Worm (Caenorhabditis elegans) whole organism, L2 larva: ENCODE measurements around the gene ZC13.1.

ENCODE experiments used
- C34F6.9 ChIP-seq: fragments of 150-350 bp; optimal IDR thresholded peaks from 2 replicates; lab custom pipeline; 2014; ENCODE audit warnings: missing biosample characterization, missing genetic modification characterization
- F13H6.1 ChIP-seq: sonication (generic microtip); optimal IDR thresholded peaks from 2 replicates; lab custom pipeline; 2016; ENCODE audit warnings: missing genetic modification characterization, missing compliant biosample characterization
- Y55F3AM.14 ChIP-seq: fragments of 200-800 bp; sonication (Bioruptor generic); optimal IDR thresholded peaks from 2 replicates; lab custom pipeline; 2018; ENCODE audit warnings: mild to moderate bottlenecking, missing genetic modification characterization, missing compliant biosample characterization
- ZK546.5 ChIP-seq: sonication (generic microtip); optimal IDR thresholded peaks from 2 replicates; lab custom pipeline; 2017; ENCODE audit warnings: missing biosample characterization, missing genetic modification characterization
- alr-1 ChIP-seq: fragments of 150-350 bp; optimal IDR thresholded peaks from 2 replicates; lab custom pipeline; 2014; ENCODE audit warnings: missing biosample characterization, missing genetic modification characterization
- aly-2 ChIP-seq: fragments of 150-350 bp; optimal IDR thresholded peaks from 2 replicates; lab custom pipeline; 2014; ENCODE audit warnings: missing biosample characterization, missing genetic modification characterization
- ama-1 ChIP-seq: fragments of 150-350 bp; optimal IDR thresholded peaks from 2 replicates; lab custom pipeline; 2018; ENCODE audit warnings: inconsistent platforms
- blmp-1 ChIP-seq: sonication (generic microtip); optimal IDR thresholded peaks from 2 replicates; lab custom pipeline; 2017; ENCODE audit warnings: missing genetic modification characterization, mild to moderate bottlenecking, missing compliant biosample characterization, antibody characterized with exemption, moderate library complexity; ENCODE audit not compliant: insufficient read depth
- ceh-16 ChIP-seq: fragments of 150-350 bp; optimal IDR thresholded peaks from 2 replicates; lab custom pipeline; 2014; ENCODE audit warnings: missing biosample characterization, missing genetic modification characterization
- ceh-82 ChIP-seq: fragments of 150-350 bp; optimal IDR thresholded peaks from 2 replicates; lab custom pipeline; 2014; ENCODE audit warnings: missing biosample characterization, missing genetic modification characterization
- crh-2 ChIP-seq: sonication (generic microtip); optimal IDR thresholded peaks from 2 replicates; lab custom pipeline; 2017; ENCODE audit warnings: missing biosample characterization, missing genetic modification characterization
- dmd-4 ChIP-seq: sonication (generic microtip); optimal IDR thresholded peaks from 2 replicates; lab custom pipeline; 2017; ENCODE audit warnings: missing biosample characterization, missing genetic modification characterization
- elt-1 ChIP-seq: fragments of 150-350 bp; optimal IDR thresholded peaks from 2 replicates; lab custom pipeline; 2014; ENCODE audit warnings: missing biosample characterization, missing genetic modification characterization
- elt-3 ChIP-seq: sonication (generic microtip); optimal IDR thresholded peaks from 2 replicates; lab custom pipeline; 2017; ENCODE audit warnings: missing biosample characterization, missing genetic modification characterization
- fos-1 ChIP-seq: fragments of 150-350 bp; optimal IDR thresholded peaks from 2 replicates; lab custom pipeline; 2014; ENCODE audit warnings: missing biosample characterization, missing genetic modification characterization
- gmeb-1 ChIP-seq: fragments of 150-350 bp; optimal IDR thresholded peaks from 2 replicates; lab custom pipeline; 2014; ENCODE audit warnings: missing biosample characterization, missing genetic modification characterization
- lin-11 ChIP-seq: fragments of 150-350 bp; sonication (generic microtip); optimal IDR thresholded peaks from 2 replicates; lab custom pipeline; 2014; ENCODE audit warnings: missing biosample characterization, missing genetic modification characterization, inconsistent platforms, mixed read lengths
- lin-13 ChIP-seq: fragments of 150-350 bp; optimal IDR thresholded peaks from 2 replicates; lab custom pipeline; 2014; ENCODE audit warnings: missing biosample characterization, missing genetic modification reagents, missing genetic modification characterization
- lin-39 ChIP-seq: fragments of 150-350 bp; optimal IDR thresholded peaks from 2 replicates; lab custom pipeline; 2014; ENCODE audit warnings: missing biosample characterization, missing genetic modification reagents, missing genetic modification characterization
- lsy-2 ChIP-seq, 2 experiments: fragments of 150-350 bp in 1 of 2; sonication (generic microtip) in 1 of 2; optimal IDR thresholded peaks; 2 replicates each; lab custom pipeline; 2014 to 2017; ENCODE audit warnings: missing biosample characterization in 2 of 2, missing genetic modification characterization in 2 of 2
- mab-5 ChIP-seq: fragments of 150-350 bp; optimal IDR thresholded peaks from 2 replicates; lab custom pipeline; 2014; ENCODE audit warnings: missing biosample characterization, missing genetic modification characterization
- mdl-1 ChIP-seq, 2 experiments: fragments of 150-350 bp in 1 of 2; sonication (generic microtip) in 1 of 2; optimal IDR thresholded peaks; 2 replicates each; lab custom pipeline; 2017; ENCODE audit warnings: missing biosample characterization in 2 of 2, missing genetic modification characterization in 2 of 2
- nhr-10 ChIP-seq: sonication (generic microtip); optimal IDR thresholded peaks from 2 replicates; lab custom pipeline; 2017; ENCODE audit warnings: missing biosample characterization, missing genetic modification characterization
- nhr-11 ChIP-seq: fragments of 150-350 bp; optimal IDR thresholded peaks from 2 replicates; lab custom pipeline; 2014; ENCODE audit warnings: missing biosample characterization, missing genetic modification characterization
- nhr-12 ChIP-seq: fragments of 150-350 bp; optimal IDR thresholded peaks from 2 replicates; lab custom pipeline; 2014; ENCODE audit warnings: missing biosample characterization, missing genetic modification characterization
- nhr-129 ChIP-seq: fragments of 150-350 bp; optimal IDR thresholded peaks from 2 replicates; lab custom pipeline; 2014; ENCODE audit warnings: missing biosample characterization, missing genetic modification characterization
- nhr-21 ChIP-seq: fragments of 150-350 bp; optimal IDR thresholded peaks from 2 replicates; lab custom pipeline; 2014; ENCODE audit warnings: missing biosample characterization, missing genetic modification characterization
- nhr-23 ChIP-seq: fragments of 150-350 bp; optimal IDR thresholded peaks from 2 replicates; lab custom pipeline; 2014; ENCODE audit warnings: missing biosample characterization, missing genetic modification reagents, missing genetic modification characterization
- nhr-25 ChIP-seq: fragments of 150-350 bp; sonication (generic microtip); optimal IDR thresholded peaks from 3 replicates; lab custom pipeline; 2014; ENCODE audit warnings: missing biosample characterization, missing genetic modification characterization
- nhr-77 ChIP-seq: fragments of 150-350 bp; optimal IDR thresholded peaks from 2 replicates; lab custom pipeline; 2014; ENCODE audit warnings: missing biosample characterization, missing genetic modification characterization
- skn-1 ChIP-seq: sonication (generic microtip); optimal IDR thresholded peaks from 2 replicates; lab custom pipeline; 2017; ENCODE audit warnings: missing biosample characterization, missing genetic modification characterization
- sma-3 ChIP-seq: sonication (generic microtip); optimal IDR thresholded peaks from 2 replicates; lab custom pipeline; 2016; ENCODE audit warnings: missing genetic modification reagents, missing genetic modification characterization, missing compliant biosample characterization
- snpc-4 ChIP-seq: fragments of 150-350 bp; optimal IDR thresholded peaks from 2 replicates; lab custom pipeline; 2014; ENCODE audit warnings: missing biosample characterization, missing genetic modification characterization
- unc-39 ChIP-seq: fragments of 150-350 bp; optimal IDR thresholded peaks from 2 replicates; lab custom pipeline; 2014; ENCODE audit warnings: missing biosample characterization, missing genetic modification characterization
- unc-55 ChIP-seq: fragments of 150-350 bp; sonication (generic microtip); optimal IDR thresholded peaks from 3 replicates; lab custom pipeline; 2014; ENCODE audit warnings: missing biosample characterization, missing genetic modification reagents, missing genetic modification characterization
- zag-1 ChIP-seq: fragments of 150-350 bp; optimal IDR thresholded peaks from 2 replicates; lab custom pipeline; 2014; ENCODE audit warnings: missing biosample characterization, missing genetic modification characterization
- ztf-1 ChIP-seq: fragments of 200-800 bp; sonication (Bioruptor generic); conservative IDR thresholded peaks from 2 replicates; pipeline ENCODE4 v1.3.6; 2022; ENCODE audit warnings: missing genetic modification characterization, missing compliant biosample characterization
- ztf-4 ChIP-seq: fragments of 150-350 bp; optimal IDR thresholded peaks from 2 replicates; lab custom pipeline; 2014; ENCODE audit warnings: missing biosample characterization, missing genetic modification characterization

The ZC13.1 gene

ce11 chrX:851421-851820 is 25.6 kb upstream of the ZC13.1 start, which contains the start of gene igcm-1:
Gene igcm-1 (minus strand): TSS chrX:851521.
- TF ChIP-seq mdl-1 (tag; optimal IDR thresholded peaks at IDR 0.05; lab: Kevin White, UChicago), result no peak
- TF ChIP-seq lin-13 (GFP tag; lab: Kevin White, UChicago), result no peak
- TF ChIP-seq lin-11 (tag; lab: Kevin White, UChicago), result no peak
- no peak for TF ChIP-seq blmp-1 (tag; lab: Kevin White, UChicago)
- TF ChIP-seq alr-1 (tag; lab: Kevin White, UChicago), result no peak
- TF ChIP-seq nhr-12, result no peak
- TF ChIP-seq dmd-4, result no peak
- TF ChIP-seq nhr-11 (tag; lab: Kevin White, UChicago), result no peak
- TF ChIP-seq nhr-23 (tag; lab: Kevin White, UChicago), result no peak

DNA sequence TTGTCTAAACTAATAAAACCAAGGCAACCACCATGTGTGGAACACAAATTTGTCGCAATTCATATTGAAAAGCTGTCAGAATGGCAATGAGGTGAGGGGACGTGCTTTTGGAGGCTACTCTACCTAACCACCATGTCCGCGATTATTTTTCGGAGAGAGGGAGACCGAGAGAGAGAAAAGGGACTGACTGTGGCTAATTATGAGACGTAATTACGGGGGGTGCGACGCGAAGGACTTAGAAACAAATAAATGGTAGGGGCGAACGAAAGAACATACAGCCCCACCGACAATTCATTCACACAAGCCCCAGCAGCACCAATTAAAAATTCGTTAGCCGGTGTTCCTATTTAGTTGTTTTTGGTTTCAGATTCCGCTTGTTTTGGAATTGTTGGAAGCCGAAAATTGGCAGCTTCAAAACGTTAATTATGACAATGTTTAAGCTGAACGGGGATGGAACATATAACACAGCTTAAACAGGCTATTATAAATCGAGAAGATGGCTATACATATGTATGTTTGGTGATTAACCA is 24.2 kb upstream of the ZC13.1 start:
- peak; percentile 36 for TF ChIP-seq nhr-25
- no peak for TF ChIP-seq ZK546.5 (tag; lab: Kevin White, UChicago)

ce11 chrX:853604-854003 is 23.4 kb upstream of the ZC13.1 start:
- TF ChIP-seq unc-55 (GFP tag; lab: Kevin White, UChicago) (no peak), aly-2 (tag; lab: Kevin White, UChicago) (no peak), zag-1 (tag; lab: Kevin White, UChicago) (no peak), mab-5 (tag; lab: Kevin White, UChicago) (no peak), elt-3 (no peak), blmp-1 (tag; lab: Kevin White, UChicago) (no peak), nhr-129 (no peak), ztf-4 (tag; lab: Kevin White, UChicago) (no peak), sma-3 (GFP tag; lab: Kevin White, UChicago) (no peak), nhr-25 (no peak), nhr-10 (no peak)

DNA sequence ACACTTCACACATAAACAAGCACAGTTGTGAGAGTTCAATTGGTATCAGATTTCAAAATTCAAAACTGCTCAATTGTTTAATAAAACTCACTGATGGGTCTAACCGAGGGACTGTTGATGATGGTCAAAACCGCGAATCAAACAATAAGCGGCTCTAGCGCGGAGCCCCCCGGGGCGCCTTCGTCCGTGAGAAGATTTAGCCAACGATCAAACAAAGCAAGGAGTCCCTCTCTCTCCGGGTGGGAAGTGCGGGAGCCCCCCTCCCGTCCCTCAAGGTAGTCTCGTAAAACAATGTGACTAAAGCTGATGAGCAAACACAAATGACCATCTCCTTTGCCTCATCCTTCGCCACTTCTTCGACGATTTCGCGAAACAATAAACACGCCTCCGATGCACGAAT is 19.4 kb upstream of the ZC13.1 start:
- TF ChIP-seq snpc-4 (tag; lab: Kevin White, UChicago), result no peak
- TF ChIP-seq fos-1 (tag; lab: Kevin White, UChicago), result no peak
- no peak for TF ChIP-seq nhr-21 (tag; lab: Kevin White, UChicago)
- TF ChIP-seq nhr-129, result no peak
- no peak for TF ChIP-seq nhr-77 (tag; lab: Kevin White, UChicago)
- TF ChIP-seq lin-39 (tag; lab: Kevin White, UChicago), result no peak
- no peak for TF ChIP-seq ama-1 (lab: Kevin White, UChicago)
- TF ChIP-seq nhr-25, result no peak
- TF ChIP-seq nhr-12, result no peak
- TF ChIP-seq nhr-10, result no peak
- no peak for TF ChIP-seq unc-55 (GFP tag; lab: Kevin White, UChicago)
- no peak for TF ChIP-seq lsy-2 (tag; optimal IDR thresholded peaks at IDR 0.05; lab: Kevin White, UChicago)

ce11 chrX:859401-859800 is 17.6 kb upstream of the ZC13.1 start, which contains the start of gene F56F10.2:
Gene F56F10.2 (plus strand): TSS chrX:859615.
- TF ChIP-seq Y55F3AM.14 (GFP tag; lab: Kevin White, UChicago), result no peak
- TF ChIP-seq ztf-1, result no peak
- TF ChIP-seq unc-39 (tag; lab: Kevin White, UChicago), result no peak
- no peak for TF ChIP-seq lin-11 (tag; lab: Kevin White, UChicago)
- TF ChIP-seq skn-1, result no peak
- TF ChIP-seq mab-5 (tag; lab: Kevin White, UChicago), result no peak
- peak; percentile 59 for TF ChIP-seq C34F6.9 (tag; lab: Kevin White, UChicago)
- no peak for TF ChIP-seq nhr-129
- no peak for TF ChIP-seq elt-1 (tag; lab: Kevin White, UChicago)
- no peak for TF ChIP-seq gmeb-1 (tag; lab: Kevin White, UChicago)
- no peak for TF ChIP-seq crh-2 (tag; lab: Kevin White, UChicago)
- no peak for TF ChIP-seq ceh-82 (tag; lab: Kevin White, UChicago)
- TF ChIP-seq F13H6.1 (tag; lab: Kevin White, UChicago), result no peak
- TF ChIP-seq zag-1 (tag; lab: Kevin White, UChicago), result peak; percentile 25
- no peak for TF ChIP-seq blmp-1 (tag; lab: Kevin White, UChicago)
- no peak for TF ChIP-seq ceh-16
- no peak for TF ChIP-seq nhr-11 (tag; lab: Kevin White, UChicago)
- TF ChIP-seq alr-1 (tag; lab: Kevin White, UChicago), result no peak
- TF ChIP-seq lin-39 (tag; lab: Kevin White, UChicago), result no peak
- no peak for TF ChIP-seq nhr-21 (tag; lab: Kevin White, UChicago)
- TF ChIP-seq aly-2 (tag; lab: Kevin White, UChicago), result no peak
- no peak for TF ChIP-seq nhr-12
- TF ChIP-seq lsy-2 (tag; optimal IDR thresholded peaks at IDR 0.05; lab: Kevin White, UChicago), result peak in 1 of 2 experiments; percentile 32
- no peak for TF ChIP-seq dmd-4
- peak; percentile 77 for TF ChIP-seq unc-55 (GFP tag; lab: Kevin White, UChicago)
- no peak for TF ChIP-seq nhr-77 (tag; lab: Kevin White, UChicago)
- TF ChIP-seq ztf-4 (tag; lab: Kevin White, UChicago), result no peak
- no peak for TF ChIP-seq fos-1 (tag; lab: Kevin White, UChicago)
- TF ChIP-seq lin-13 (GFP tag; lab: Kevin White, UChicago), result no peak
- TF ChIP-seq, all 48 proteins: peak for 4
